Worm (Caenorhabditis elegans) whole organism, L4 larva: ENCODE measurements around the gene ZK892.6.

Experiments
- ceh-82 ChIP-seq: sonication (generic microtip); optimal IDR thresholded peaks from 2 replicates; lab custom pipeline; 2017; ENCODE audit warnings: missing biosample characterization, missing genetic modification characterization
- ces-1 ChIP-seq: fragments of 150-350 bp; sonication (generic microtip); optimal IDR thresholded peaks from 4 replicates; lab custom pipeline; 2014; ENCODE audit warnings: missing biosample characterization, missing genetic modification reagents, missing genetic modification characterization
- hif-1 ChIP-seq, 2 experiments: sonication (generic microtip); optimal IDR thresholded peaks; 2 replicates each; lab custom pipeline; 2016 to 2017; ENCODE audit warnings: missing compliant biosample characterization in 2 of 2, missing genetic modification characterization in 2 of 2, missing genetic modification reagents in 2 of 2, missing genotype in 2 of 2, mild to moderate bottlenecking in 1 of 2
- hlh-30 ChIP-seq: sonication (generic microtip); optimal IDR thresholded peaks from 2 replicates; lab custom pipeline; 2017; ENCODE audit warnings: antibody characterized with exemption, mild to moderate bottlenecking, missing genetic modification characterization, missing compliant biosample characterization; ENCODE audit not compliant: insufficient read depth
- set-16 ChIP-seq: fragments of 200-800 bp; sonication (Bioruptor generic); IDR thresholded peaks from 2 replicates; pipeline ENCODE4 v1.3.6; 2022; ENCODE audit warnings: missing genetic modification reagents, missing genetic modification characterization, missing compliant biosample characterization

- TF ChIP-seq ces-1 (GFP tag; lab: Kevin White, UChicago) (no peak), set-16 (GFP tag; lab: Robert Waterston, UW) (no peak), ceh-82 (tag; lab: Kevin White, UChicago) (no peak), hif-1 (tag; optimal IDR thresholded peaks at IDR 0.05; lab: Kevin White, UChicago) (no peak), hlh-30 (no peak)
Measured at ce11 chrII:9943837-9944236, 36.1 kb downstream of the ZK892.6 start, which contains the start of gene flad-1.
